Worm (Caenorhabditis elegans): ENCODE data around the gene str-131.
A peak's percentile ranks its signal among the peaks of the same experiment; 100 is the strongest.

The str-131 gene

DNA sequence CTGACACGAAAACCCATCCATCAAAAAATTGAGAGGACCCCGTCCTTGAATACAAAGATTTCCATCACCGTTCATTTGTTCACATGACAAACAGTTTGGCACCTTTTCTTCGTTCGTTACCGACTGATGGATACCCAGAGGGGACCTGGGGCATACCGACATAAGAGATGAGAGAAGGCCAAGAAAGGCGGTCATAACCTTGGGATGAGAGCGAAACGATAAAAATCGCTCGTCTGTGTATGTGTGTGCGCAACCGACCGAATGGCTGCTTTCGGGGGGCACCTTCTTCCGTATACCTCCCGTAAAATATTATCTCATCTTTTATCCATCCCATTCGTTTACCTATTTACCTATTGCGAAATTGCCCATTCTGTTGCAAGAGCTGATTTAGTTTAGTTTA, 36.5 kb downstream of the str-131 start (continued):
- no peak for TF ChIP-seq ztf-1 (GFP tag; conservative IDR thresholded peaks at IDR 0.05)
- TF ChIP-seq sma-3 (GFP tag; optimal IDR thresholded peaks at IDR 0.05), result peak; percentile 21
- no peak for TF ChIP-seq nhr-6 (tag; optimal IDR thresholded peaks at IDR 0.05)
- TF ChIP-seq nhr-77 (tag; optimal IDR thresholded peaks at IDR 0.05), result no peak
- peak; percentile 40 for TF ChIP-seq egl-27 (tag; optimal IDR thresholded peaks at IDR 0.05)
- TF ChIP-seq mab-5 (tag; optimal IDR thresholded peaks at IDR 0.05), result no peak

DNA sequence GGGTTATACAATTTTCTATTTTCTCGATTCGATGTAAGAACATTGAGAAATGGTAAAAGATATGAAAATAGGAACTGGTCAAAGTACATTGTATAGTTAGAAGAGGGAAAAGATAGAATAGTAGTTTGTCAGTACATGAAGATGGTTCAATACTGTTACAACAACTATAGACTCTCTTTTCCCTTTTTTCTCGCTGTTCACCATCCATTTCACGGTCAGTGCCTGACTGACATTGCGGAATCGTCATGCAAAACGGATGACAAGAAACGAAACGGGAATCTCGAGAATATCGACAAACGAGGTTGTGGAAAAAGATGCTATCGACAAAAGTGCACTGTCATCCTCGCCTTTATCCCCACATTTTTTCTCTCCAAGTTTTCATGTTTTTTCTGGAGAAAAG, 37.8 kb downstream of the str-131 start:
- TF ChIP-seq mab-5 (tag; optimal IDR thresholded peaks at IDR 0.05) (no peak), nhr-129 (tag; optimal IDR thresholded peaks at IDR 0.05) (peak; percentile 38), unc-55 (GFP tag; optimal IDR thresholded peaks at IDR 0.05) (no peak), zag-1 (tag; optimal IDR thresholded peaks at IDR 0.05) (no peak), elt-1 (tag; optimal IDR thresholded peaks at IDR 0.05) (peak; percentile 9), snpc-4 (tag; optimal IDR thresholded peaks at IDR 0.05) (no peak), blmp-1 (tag; optimal IDR thresholded peaks at IDR 0.05; ENCODE audit: insufficient read depth) (peak; percentile 56), nhr-21 (tag; optimal IDR thresholded peaks at IDR 0.05) (peak; percentile 11), sma-9 (GFP tag; optimal IDR thresholded peaks at IDR 0.05) (peak; percentile 44), sma-9 (tag; optimal IDR thresholded peaks at IDR 0.05) (no peak), aly-2 (tag; optimal IDR thresholded peaks at IDR 0.05) (no peak), egl-27 (tag; optimal IDR thresholded peaks at IDR 0.05) (no peak), F13H6.1 (tag; optimal IDR thresholded peaks at IDR 0.05) (no peak)

DNA sequence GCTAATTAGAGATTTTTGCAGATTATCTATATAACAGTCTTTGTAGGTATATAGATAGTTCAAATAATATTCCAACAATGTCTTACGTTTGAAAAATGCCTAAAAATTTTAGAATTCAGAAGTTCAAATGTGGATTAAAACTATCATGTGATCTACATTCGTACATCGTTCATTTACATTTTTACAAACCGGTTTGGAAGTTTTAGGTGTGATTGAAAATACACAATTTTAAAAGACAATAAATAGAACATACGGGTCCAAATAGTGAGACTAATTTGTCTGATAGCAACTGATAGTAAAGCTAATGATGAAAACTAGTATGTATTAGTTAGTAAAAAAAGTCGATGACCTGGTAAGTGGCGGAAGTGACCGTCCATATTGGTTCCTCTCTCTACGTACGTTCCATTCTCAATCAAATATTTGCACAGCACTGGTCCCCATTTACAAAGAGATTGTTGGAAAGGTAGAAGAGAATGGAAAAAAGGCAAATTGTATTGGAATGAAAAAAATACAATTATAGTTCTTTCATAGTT, 40.1 kb downstream of the str-131 start:
- TF ChIP-seq nhr-77 (tag; optimal IDR thresholded peaks at IDR 0.05) (no peak), lin-39 (tag; optimal IDR thresholded peaks at IDR 0.05) (no peak), lsy-2 (tag; optimal IDR thresholded peaks at IDR 0.05) (no peak), Y55F3AM.14 (GFP tag; optimal IDR thresholded peaks at IDR 0.05) (no peak), aly-2 (tag; optimal IDR thresholded peaks at IDR 0.05) (no peak), ZK546.5 (tag; optimal IDR thresholded peaks at IDR 0.05) (no peak), unc-62 (GFP tag; optimal IDR thresholded peaks at IDR 0.05) (no peak), unc-55 (GFP tag; optimal IDR thresholded peaks at IDR 0.05) (no peak), nhr-21 (tag; optimal IDR thresholded peaks at IDR 0.05) (no peak), ztf-1 (GFP tag; conservative IDR thresholded peaks at IDR 0.05) (no peak), sma-9 (GFP tag; optimal IDR thresholded peaks at IDR 0.05) (no peak), sma-9 (tag; optimal IDR thresholded peaks at IDR 0.05) (no peak), peb-1 (tag; optimal IDR thresholded peaks at IDR 0.05) (no peak)

DNA sequence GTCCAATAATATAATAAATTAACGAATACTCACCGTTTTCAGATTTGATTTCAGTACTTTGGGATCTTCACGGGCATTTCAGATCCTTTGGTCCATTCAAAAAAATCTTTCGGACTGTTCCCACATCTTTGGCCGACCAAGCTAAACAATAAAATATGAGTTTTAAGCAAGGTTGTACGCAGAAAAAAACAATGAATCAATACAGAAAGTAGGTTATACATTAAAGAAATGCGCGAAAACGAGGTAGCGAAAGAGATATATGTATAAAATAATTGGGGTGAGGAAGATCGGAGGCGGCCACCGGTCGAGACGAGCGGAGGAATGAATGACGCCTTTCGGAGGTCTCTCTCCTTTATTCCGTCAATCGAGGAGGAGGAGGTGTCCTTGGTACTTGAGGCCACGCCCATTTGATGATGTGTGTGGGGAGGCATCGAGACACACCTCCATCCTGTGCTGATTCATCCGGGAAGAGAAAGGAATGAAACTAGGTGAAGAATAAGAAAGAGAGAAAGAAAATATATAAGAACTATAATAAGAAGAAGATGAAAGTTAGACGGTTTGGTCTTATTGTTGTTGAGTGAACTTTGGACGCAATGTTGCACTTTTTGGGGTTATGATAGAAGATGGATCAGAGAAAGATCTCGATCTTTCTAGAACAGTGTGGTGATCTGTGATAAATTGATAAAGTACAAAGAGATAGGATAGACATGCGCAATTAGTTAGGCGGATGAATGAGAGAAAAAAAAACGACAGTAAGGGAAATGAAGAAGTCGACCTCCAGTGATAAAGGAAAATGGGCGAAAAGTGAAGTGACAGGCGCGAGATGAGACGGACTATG, 41.0 kb downstream of the str-131 start:
- TF ChIP-seq ceh-82 (tag; optimal IDR thresholded peaks at IDR 0.05) (no peak), R02D3.7 (tag; optimal IDR thresholded peaks at IDR 0.05) (no peak), sma-9 (GFP tag; optimal IDR thresholded peaks at IDR 0.05) (peak; percentile 79), sma-9 (tag; optimal IDR thresholded peaks at IDR 0.05) (no peak), lin-11 (tag; optimal IDR thresholded peaks at IDR 0.05) (no peak), gmeb-1 (tag; optimal IDR thresholded peaks at IDR 0.05) (no peak), sem-4 (tag; optimal IDR thresholded peaks at IDR 0.05) (peak; percentile 1), fos-1 (tag; optimal IDR thresholded peaks at IDR 0.05) (peak; percentile 55), blmp-1 (tag; optimal IDR thresholded peaks at IDR 0.05; ENCODE audit: insufficient read depth) (peak; percentile 83), F13H6.1 (tag; optimal IDR thresholded peaks at IDR 0.05) (no peak), nhr-25 (tag; optimal IDR thresholded peaks at IDR 0.05) (peak; percentile 43), nhr-21 (tag; optimal IDR thresholded peaks at IDR 0.05) (peak; percentile 93), ama-1 (optimal IDR thresholded peaks at IDR 0.05) (peak; percentile 94), sma-3 (GFP tag; optimal IDR thresholded peaks at IDR 0.05) (peak; percentile 89), egl-27 (tag; optimal IDR thresholded peaks at IDR 0.05) (peak; percentile 33), ceh-16 (tag; optimal IDR thresholded peaks at IDR 0.05) (peak; percentile 64)

DNA sequence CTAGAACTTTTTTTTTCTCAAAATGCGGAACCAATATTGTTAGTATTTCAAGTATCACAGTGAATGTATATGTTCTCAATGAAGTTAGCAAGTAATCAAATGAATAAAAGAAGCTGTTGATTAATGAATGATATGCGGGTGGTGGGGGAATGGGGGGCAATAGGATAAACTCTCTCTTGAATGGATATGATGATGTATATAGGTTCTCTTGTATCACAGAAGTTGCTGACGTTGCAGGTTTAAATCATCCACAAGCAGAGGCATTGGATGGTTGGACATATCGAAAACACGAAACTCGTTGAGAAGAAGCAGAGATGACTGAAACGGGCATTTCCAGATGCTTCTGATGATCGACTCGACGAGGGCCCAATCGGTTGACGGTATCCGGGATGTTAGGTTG, 41.9 kb downstream of the str-131 start:
- TF ChIP-seq Y55F3AM.14 (GFP tag; optimal IDR thresholded peaks at IDR 0.05), result no peak
- TF ChIP-seq lsy-2 (tag; optimal IDR thresholded peaks at IDR 0.05), result no peak
- TF ChIP-seq ama-1 (optimal IDR thresholded peaks at IDR 0.05), result peak; percentile 73
- TF ChIP-seq aly-2 (tag; optimal IDR thresholded peaks at IDR 0.05), result no peak
- peak; percentile 34 for TF ChIP-seq nhr-21 (tag; optimal IDR thresholded peaks at IDR 0.05)
- TF ChIP-seq sma-9 (GFP tag; optimal IDR thresholded peaks at IDR 0.05), result peak; percentile 5
- TF ChIP-seq sma-9 (tag; optimal IDR thresholded peaks at IDR 0.05), result no peak
- TF ChIP-seq nhr-25 (tag; optimal IDR thresholded peaks at IDR 0.05), result no peak

Measured in whole organism, L2 larva.